Worm (Caenorhabditis elegans) whole organism, L1 larva: ENCODE data around the gene mam-5.
A peak's percentile ranks its signal among the peaks of the same experiment; 100 is the strongest.

Experiments used
- C04F5.9 ChIP-seq: sonication (generic microtip); optimal IDR thresholded peaks from 2 replicates; lab custom pipeline; 2016; ENCODE audit warnings: missing genetic modification characterization, missing compliant biosample characterization
- F16B12.6 ChIP-seq: fragments of 150-350 bp; optimal IDR thresholded peaks from 2 replicates; lab custom pipeline; 2014; ENCODE audit warnings: missing biosample characterization, missing genetic modification characterization
- Y116A8C.19 ChIP-seq: sonication (generic microtip); optimal IDR thresholded peaks from 2 replicates; lab custom pipeline; 2016; ENCODE audit warnings: missing compliant biosample characterization, missing genetic modification characterization, borderline replicate concordance
- aha-1 ChIP-seq: fragments of 150-350 bp; optimal IDR thresholded peaks from 2 replicates; lab custom pipeline; 2014; ENCODE audit warnings: missing biosample characterization, missing genetic modification characterization
- aly-2 ChIP-seq: fragments of 150-350 bp; optimal IDR thresholded peaks from 2 replicates; lab custom pipeline; 2014; ENCODE audit warnings: missing biosample characterization, missing genetic modification characterization
- blmp-1 ChIP-seq: fragments of 150-350 bp; optimal IDR thresholded peaks from 2 replicates; lab custom pipeline; 2014; ENCODE audit warnings: missing biosample characterization, missing genetic modification characterization
- ceh-8 ChIP-seq: fragments of 200-800 bp; sonication (Bioruptor generic); optimal IDR thresholded peaks from 2 replicates; lab custom pipeline; 2018; ENCODE audit warnings: mild to moderate bottlenecking, missing genetic modification characterization, moderate library complexity, missing compliant biosample characterization
- ces-1 ChIP-seq: fragments of 150-350 bp; optimal IDR thresholded peaks from 2 replicates; lab custom pipeline; 2014; ENCODE audit warnings: missing biosample characterization, missing genetic modification reagents, missing genetic modification characterization
- efl-1 ChIP-seq, 4 experiments: fragments of 150-350 bp; optimal IDR thresholded peaks in 3 of 4; peaks in 1 of 4; 1 replicate in 1 of 4; 2 replicates in 3 of 4; lab custom pipeline; 2014; ENCODE audit warnings: missing biosample characterization in 2 of 4, missing genetic modification characterization in 2 of 4, missing genetic modification reagents in 2 of 4
- efl-3 ChIP-seq: fragments of 200-800 bp; sonication (Bioruptor generic); optimal IDR thresholded peaks from 2 replicates; lab custom pipeline; 2018; ENCODE audit warnings: mild to moderate bottlenecking, missing genetic modification characterization, missing compliant biosample characterization
- elt-2 ChIP-seq: sonication (generic microtip); optimal IDR thresholded peaks from 2 replicates; lab custom pipeline; 2016; ENCODE audit warnings: missing genetic modification characterization, mild to moderate bottlenecking, inconsistent platforms, missing compliant biosample characterization, missing genetic modification reagents
- elt-3 ChIP-seq, 6 experiments: fragments of 150-350 bp in 1 of 6; sonication (generic microtip); optimal IDR thresholded peaks; 2 replicates each; lab custom pipeline; 2017 to 2018; ENCODE audit warnings: missing biosample characterization in 6 of 6, missing genetic modification characterization in 6 of 6, inconsistent platforms in 1 of 6
- ets-5 ChIP-seq: fragments of 200-800 bp; sonication (Bioruptor generic); IDR thresholded peaks from 2 replicates; pipeline ENCODE4 v1.3.6; 2022; ENCODE audit warnings: missing genetic modification characterization, missing compliant biosample characterization
- fkh-4 ChIP-seq: sonication (generic microtip); optimal IDR thresholded peaks from 2 replicates; lab custom pipeline; 2016; ENCODE audit warnings: missing compliant biosample characterization, missing genetic modification characterization, borderline replicate concordance
- grh-1 ChIP-seq: fragments of 200-800 bp; sonication (Bioruptor generic); IDR thresholded peaks from 2 replicates; pipeline ENCODE4 v1.3.6; 2022; ENCODE audit warnings: missing genetic modification reagents, missing genetic modification characterization, missing compliant biosample characterization
- irx-1 ChIP-seq: sonication (generic microtip); optimal IDR thresholded peaks from 2 replicates; lab custom pipeline; 2016; ENCODE audit warnings: missing genetic modification characterization, missing compliant biosample characterization
- jun-1 ChIP-seq: fragments of 150-350 bp; optimal IDR thresholded peaks from 2 replicates; lab custom pipeline; 2014; ENCODE audit warnings: missing biosample characterization, missing genetic modification reagents, missing genetic modification characterization
- lin-13 ChIP-seq: fragments of 150-350 bp; optimal IDR thresholded peaks from 2 replicates; lab custom pipeline; 2014; ENCODE audit warnings: missing biosample characterization, missing genetic modification reagents, missing genetic modification characterization
- lin-14 ChIP-seq: fragments of 200-800 bp; sonication (Bioruptor generic); optimal IDR thresholded peaks from 2 replicates; lab custom pipeline; 2018; ENCODE audit warnings: mild to moderate bottlenecking, missing genetic modification characterization, moderate library complexity, missing compliant biosample characterization
- lin-15B ChIP-seq: fragments of 150-350 bp; sonication (generic microtip); optimal IDR thresholded peaks from 3 replicates; lab custom pipeline; 2014; ENCODE audit warnings: missing biosample characterization, missing genetic modification characterization
- lin-35 ChIP-seq, 2 experiments: fragments of 150-350 bp; optimal IDR thresholded peaks; 2 replicates each; lab custom pipeline; 2014; ENCODE audit warnings: missing biosample characterization in 2 of 2, missing genetic modification characterization in 2 of 2, missing genetic modification reagents in 2 of 2
- lir-3 ChIP-seq: sonication (generic microtip); optimal IDR thresholded peaks from 2 replicates; lab custom pipeline; 2016; ENCODE audit warnings: mild to moderate bottlenecking, missing genetic modification characterization, moderate library complexity, missing compliant biosample characterization; ENCODE audit not compliant: poor library complexity
- lsy-2 ChIP-seq, 2 experiments: fragments of 150-350 bp; optimal IDR thresholded peaks; 2 replicates each; lab custom pipeline; 2014; ENCODE audit warnings: missing biosample characterization in 2 of 2, missing genetic modification characterization in 2 of 2
- mep-1 ChIP-seq: fragments of 150-350 bp; optimal IDR thresholded peaks from 2 replicates; lab custom pipeline; 2014; ENCODE audit warnings: missing biosample characterization, missing genetic modification characterization
- nhr-11 ChIP-seq: fragments of 150-350 bp; optimal IDR thresholded peaks from 2 replicates; lab custom pipeline; 2014; ENCODE audit warnings: missing biosample characterization, missing genetic modification characterization
- nhr-12 ChIP-seq: sonication (generic microtip); optimal IDR thresholded peaks from 2 replicates; lab custom pipeline; 2017; ENCODE audit warnings: missing biosample characterization, missing genetic modification characterization
- nhr-28 ChIP-seq: fragments of 150-350 bp; optimal IDR thresholded peaks from 2 replicates; lab custom pipeline; 2014; ENCODE audit warnings: missing biosample characterization, missing genetic modification characterization
- nhr-47 ChIP-seq: sonication (generic microtip); optimal IDR thresholded peaks from 2 replicates; lab custom pipeline; 2016; ENCODE audit warnings: mild to moderate bottlenecking, missing genetic modification characterization, moderate library complexity, missing compliant biosample characterization
- pax-3 ChIP-seq: fragments of 200-800 bp; sonication (Bioruptor generic); optimal IDR thresholded peaks from 2 replicates; lab custom pipeline; 2018; ENCODE audit warnings: mild to moderate bottlenecking, missing genetic modification characterization, moderate library complexity, missing compliant biosample characterization
- pqm-1 ChIP-seq: sonication (generic microtip); optimal IDR thresholded peaks from 3 replicates; lab custom pipeline; 2017; ENCODE audit warnings: missing biosample characterization, missing genetic modification characterization
- skn-1 ChIP-seq: fragments of 150-350 bp; optimal IDR thresholded peaks from 2 replicates; lab custom pipeline; 2014; ENCODE audit warnings: missing biosample characterization, missing genetic modification characterization
- snpc-4 ChIP-seq: fragments of 150-350 bp; optimal IDR thresholded peaks from 2 replicates; lab custom pipeline; 2014; ENCODE audit warnings: missing biosample characterization, missing genetic modification characterization
- tbx-2 ChIP-seq: sonication (generic microtip); optimal IDR thresholded peaks from 2 replicates; lab custom pipeline; 2016; ENCODE audit warnings: missing genetic modification characterization, missing compliant biosample characterization
- unc-130 ChIP-seq: fragments of 150-350 bp; optimal IDR thresholded peaks from 2 replicates; lab custom pipeline; 2017; ENCODE audit warnings: missing biosample characterization, missing genetic modification characterization, inconsistent platforms
- unc-30 ChIP-seq: sonication (generic microtip); optimal IDR thresholded peaks from 2 replicates; lab custom pipeline; 2017; ENCODE audit warnings: missing biosample characterization, missing genetic modification characterization
- unc-62 ChIP-seq: fragments of 150-350 bp; optimal IDR thresholded peaks from 2 replicates; lab custom pipeline; 2014; ENCODE audit warnings: missing biosample characterization, missing genetic modification reagents, missing genetic modification characterization
- unc-98 ChIP-seq: fragments of 200-800 bp; sonication (Bioruptor generic); IDR thresholded peaks from 2 replicates; pipeline ENCODE4 v1.3.6; 2022; ENCODE audit warnings: missing genetic modification characterization, missing compliant biosample characterization
- vab-15 ChIP-seq: sonication (generic microtip); optimal IDR thresholded peaks from 2 replicates; lab custom pipeline; 2017; ENCODE audit warnings: missing genotype, mild to moderate bottlenecking, missing genetic modification characterization, missing compliant biosample characterization
- zag-1 ChIP-seq: fragments of 150-350 bp; optimal IDR thresholded peaks from 2 replicates; lab custom pipeline; 2014; ENCODE audit warnings: missing biosample characterization, missing genetic modification characterization
- ztf-11 ChIP-seq, 2 experiments: sonication (generic microtip); optimal IDR thresholded peaks; 2 replicates each; lab custom pipeline; 2016 to 2017; ENCODE audit warnings: missing genetic modification characterization in 2 of 2, missing biosample characterization in 1 of 2, missing compliant biosample characterization in 1 of 2

mam-5 gene

DNA sequence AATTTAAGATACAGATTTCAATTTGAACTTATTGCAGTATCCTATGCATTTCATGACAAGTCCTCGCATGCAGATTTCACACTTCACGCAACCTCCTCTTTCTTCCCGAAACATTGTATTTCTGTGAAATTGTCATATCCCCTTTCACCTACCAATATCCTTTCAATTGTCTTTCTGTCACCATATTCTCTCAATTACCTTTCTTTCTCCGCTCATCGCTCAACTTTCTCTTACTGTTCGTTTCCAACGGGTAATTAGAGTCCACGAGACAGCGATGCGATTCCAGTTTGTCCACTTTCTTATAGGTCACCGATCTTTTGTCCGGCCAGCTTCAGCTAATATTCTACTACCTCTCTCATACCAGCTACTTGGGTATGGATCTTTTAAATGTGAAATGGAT, at the start of gene mam-5:
Gene mam-5 (plus strand): TSS at position 304 of the 400 bp plus-strand sequence.
- TF ChIP-seq unc-98 (no peak), blmp-1 (peak; percentile 53), elt-3 (tag; optimal IDR thresholded peaks at IDR 0.05; lab: Kevin White, UChicago) (no peak), lin-13 (GFP tag; lab: Kevin White, UChicago) (no peak), aly-2 (tag; lab: Kevin White, UChicago) (no peak), Y116A8C.19 (tag; lab: Kevin White, UChicago) (no peak), aha-1 (tag; lab: Kevin White, UChicago) (no peak), zag-1 (tag; lab: Kevin White, UChicago) (no peak), ets-5 (no peak), ces-1 (GFP tag; lab: Kevin White, UChicago) (no peak), efl-1 (optimal IDR thresholded peaks at IDR 0.05; lab: Kevin White, UChicago) (no peak), efl-1 (GFP tag; optimal IDR thresholded peaks at IDR 0.05 in 1 of 2; lab: Kevin White, UChicago) (peak in 1 of 2 experiments; percentile 24), snpc-4 (tag; lab: Kevin White, UChicago) (no peak), lin-15B (tag; lab: Kevin White, UChicago) (no peak), unc-130 (tag; lab: Kevin White, UChicago) (no peak), grh-1 (no peak)

- TF ChIP-seq aly-2 (tag; lab: Kevin White, UChicago) (no peak), lin-15B (tag; lab: Kevin White, UChicago) (no peak), elt-2 (tag; lab: Kevin White, UChicago) (no peak), F16B12.6 (tag; lab: Kevin White, UChicago) (no peak), nhr-28 (tag; lab: Kevin White, UChicago) (no peak), unc-62 (GFP tag; lab: Kevin White, UChicago) (no peak), irx-1 (tag; lab: Kevin White, UChicago) (no peak), C04F5.9 (tag; lab: Kevin White, UChicago) (no peak), nhr-12 (tag; lab: Kevin White, UChicago) (no peak), tbx-2 (no peak), skn-1 (tag; lab: Kevin White, UChicago) (no peak), jun-1 (tag; lab: Kevin White, UChicago) (no peak)
These were observed 46.4 kb upstream of the mam-5 start, which contains the start of gene fipr-11 for ce11 chrV:9906115-9906514. Gene fipr-11, minus strand, starts transcription at chrV:9906215.

ce11 chrV:9907205-9907604, 45.3 kb upstream of the mam-5 start:
- TF ChIP-seq nhr-11 (tag; lab: Kevin White, UChicago) (no peak), vab-15 (no peak), lsy-2 (tag; optimal IDR thresholded peaks at IDR 0.05; lab: Kevin White, UChicago) (no peak), nhr-47 (tag; lab: Kevin White, UChicago) (no peak), lin-15B (tag; lab: Kevin White, UChicago) (no peak)

DNA sequence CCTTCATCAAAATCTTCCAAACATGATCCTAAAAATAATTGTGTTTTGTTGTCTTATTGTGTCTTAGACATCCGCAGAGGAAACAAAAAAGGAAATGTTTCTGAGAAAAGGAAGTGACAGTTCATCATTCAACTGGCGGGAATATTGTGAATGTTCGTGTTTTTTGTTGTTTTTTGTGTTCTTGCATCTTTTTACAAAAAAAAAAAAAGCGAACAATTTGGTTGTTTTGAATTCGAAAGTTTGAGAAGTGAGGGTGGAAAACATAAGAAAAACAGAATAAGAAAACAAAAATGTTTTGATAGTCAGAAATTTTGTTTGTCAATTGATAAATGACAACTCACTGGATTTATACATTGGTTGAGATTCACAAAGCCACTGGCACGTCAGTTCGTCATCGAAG, 42.9 kb upstream of the mam-5 start:
- TF ChIP-seq lin-35 (GFP tag; optimal IDR thresholded peaks at IDR 0.05; lab: Kevin White, UChicago) (no peak), ceh-8 (GFP tag; lab: Kevin White, UChicago) (no peak)

- TF ChIP-seq mep-1 (tag; lab: Kevin White, UChicago) (no peak), lin-14 (GFP tag; lab: Kevin White, UChicago) (peak; percentile 70)
These were observed 41.3 kb upstream of the mam-5 start for ce11 chrV:9911165-9911564.

ce11 chrV:9913863-9914262, 38.6 kb upstream of the mam-5 start, which contains the start of gene fipr-10:
Gene fipr-10, plus strand, starts transcription at chrV:9914163.
- TF ChIP-seq nhr-11 (tag; lab: Kevin White, UChicago) (no peak), grh-1 (no peak), ztf-11 (tag; optimal IDR thresholded peaks at IDR 0.05; lab: Kevin White, UChicago) (no peak), fkh-4 (tag; lab: Kevin White, UChicago) (no peak), efl-3 (GFP tag; lab: Kevin White, UChicago) (no peak), pax-3 (tag; lab: Kevin White, UChicago) (no peak), unc-30 (tag; lab: Kevin White, UChicago) (no peak), zag-1 (tag; lab: Kevin White, UChicago) (no peak), vab-15 (no peak), elt-2 (tag; lab: Kevin White, UChicago) (no peak), snpc-4 (tag; lab: Kevin White, UChicago) (no peak), lir-3 (tag; lab: Kevin White, UChicago) (no peak), pqm-1 (tag; lab: Kevin White, UChicago) (no peak)
